Worm (Caenorhabditis elegans): Measurements from ENCODE around the gene vit-2.

The vit-2 gene

DNA sequence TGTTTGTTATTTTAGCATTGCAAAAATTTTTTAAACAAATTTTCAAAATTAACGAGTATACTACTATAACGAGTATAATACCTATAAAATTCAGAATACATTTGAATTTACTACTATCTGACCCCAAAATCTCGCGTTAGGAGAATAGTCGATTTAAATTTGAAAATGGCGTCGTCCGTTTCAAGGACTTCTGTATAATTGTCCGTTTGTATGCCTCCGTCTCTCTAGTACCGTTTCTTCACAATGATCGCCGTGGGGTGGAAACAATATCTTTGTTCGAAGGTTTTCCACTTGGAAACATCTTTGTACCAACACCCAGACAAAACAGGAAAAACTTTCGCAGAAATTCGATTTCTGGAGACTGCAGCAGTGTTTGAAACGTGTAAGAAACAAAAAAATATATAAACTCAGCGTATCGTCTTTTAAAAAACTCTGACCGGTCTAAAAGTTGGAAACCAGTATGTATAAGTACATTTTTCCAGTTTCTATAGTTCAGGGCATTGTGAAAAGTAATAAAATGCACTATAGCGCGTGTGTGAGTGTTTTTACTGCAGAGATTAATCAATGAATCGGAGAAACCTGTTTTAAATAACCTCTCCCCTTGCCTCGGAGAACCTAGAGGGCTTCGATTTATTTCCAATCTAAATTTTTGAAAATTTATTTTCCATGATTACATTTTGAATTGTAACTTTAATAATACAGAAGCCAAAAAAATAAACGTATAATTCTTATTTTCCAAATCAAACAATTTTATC lies 37.1 kb downstream of the vit-2 start:
- TF ChIP-seq W03F9.2 (tag; optimal IDR thresholded peaks at IDR 0.05) (no peak), him-1 (tag; optimal IDR thresholded peaks at IDR 0.05) (no peak), dao-5 (tag; optimal IDR thresholded peaks at IDR 0.05) (no peak)

DNA sequence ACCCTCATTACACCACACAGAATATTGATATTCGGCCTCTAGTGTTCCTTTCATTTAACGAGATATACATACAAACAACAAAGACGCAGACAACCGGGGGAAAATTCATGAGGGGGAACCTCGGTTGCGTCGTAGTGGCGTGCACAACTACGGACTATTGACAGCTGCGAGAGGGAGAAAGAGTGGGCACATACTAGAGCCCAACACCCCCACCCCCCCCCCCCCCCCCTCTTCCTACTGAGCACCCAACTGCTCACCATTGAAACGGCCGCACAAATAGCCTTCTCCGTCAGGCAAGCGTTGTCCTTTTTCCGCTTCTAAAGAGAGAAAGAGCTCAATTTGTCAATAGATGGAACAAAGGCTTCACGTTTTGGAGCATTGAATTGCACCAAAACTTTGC lies 39.3 kb downstream of the vit-2 start:
- TF ChIP-seq him-1 (tag; optimal IDR thresholded peaks at IDR 0.05), result peak; percentile 45
- TF ChIP-seq W03F9.2 (tag; optimal IDR thresholded peaks at IDR 0.05), result no peak

DNA sequence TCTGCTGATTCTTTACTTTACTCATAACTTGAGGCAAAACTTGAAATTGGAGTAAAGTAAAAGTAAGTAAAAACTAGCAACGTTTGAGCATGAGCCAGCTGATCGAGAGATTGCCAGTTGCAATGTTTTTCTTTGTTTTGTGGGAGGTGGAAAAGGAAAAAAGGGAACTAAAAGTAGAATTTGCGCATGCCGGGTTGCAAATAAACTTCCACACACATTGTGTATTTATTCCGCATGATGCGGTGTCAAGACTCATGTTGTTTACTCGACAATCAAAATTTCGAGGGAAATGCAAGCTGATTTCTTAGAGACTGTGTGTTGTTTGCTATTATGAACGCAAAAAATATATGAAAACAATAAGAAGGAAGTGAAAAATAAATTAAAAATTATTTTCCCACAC lies 41.6 kb downstream of the vit-2 start:
- no peak for TF ChIP-seq W03F9.2 (tag; optimal IDR thresholded peaks at IDR 0.05)
- no peak for TF ChIP-seq him-1 (tag; optimal IDR thresholded peaks at IDR 0.05)
- no peak for TF ChIP-seq dao-5 (tag; optimal IDR thresholded peaks at IDR 0.05)

DNA sequence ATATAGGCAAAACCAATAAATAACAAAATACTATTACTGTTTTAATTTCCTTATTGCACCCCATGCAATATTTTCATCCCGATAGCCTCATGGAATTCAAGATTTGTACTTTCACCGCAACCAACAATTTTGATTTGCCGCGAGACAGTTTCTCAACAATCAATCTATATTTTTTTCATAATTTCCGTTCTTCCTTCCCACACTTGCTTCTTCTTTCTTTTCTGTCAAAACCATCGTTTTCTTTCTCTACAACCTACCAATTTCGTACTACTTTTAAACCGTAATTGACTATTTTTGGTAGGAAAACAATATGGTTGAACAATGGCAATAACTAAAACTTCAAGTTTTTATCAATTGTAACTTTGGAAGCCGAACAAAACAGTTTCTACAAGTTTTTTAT lies 47.1 kb downstream of the vit-2 start, which contains the start of gene C31H2.14:
Gene C31H2.14 (plus strand): TSS at position 301 of the 400 bp plus-strand sequence.
- TF ChIP-seq W03F9.2 (tag; optimal IDR thresholded peaks at IDR 0.05), result no peak
- TF ChIP-seq dao-5 (tag; optimal IDR thresholded peaks at IDR 0.05), result no peak

DNA sequence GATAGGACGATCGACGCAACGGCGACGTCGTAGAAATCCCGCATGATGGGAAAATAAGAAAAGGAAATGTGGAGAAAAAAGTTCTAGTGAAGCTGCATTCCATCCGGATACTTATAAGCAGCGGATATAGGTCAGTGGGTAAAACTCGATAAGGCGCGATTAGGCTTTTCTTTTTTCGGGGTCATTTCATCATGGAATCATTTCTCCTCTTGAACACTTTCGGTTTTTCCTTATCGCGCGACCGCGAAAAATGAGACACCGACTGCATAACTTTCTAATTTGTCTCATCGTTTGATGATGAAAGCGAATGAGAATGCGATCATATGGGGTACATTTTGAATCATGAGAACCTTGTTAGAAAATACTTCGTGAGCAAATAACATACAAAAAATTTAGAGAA lies 49.5 kb downstream of the vit-2 start, which contains the start of gene dpy-8:
Gene dpy-8 (minus strand): TSS at position 88 of the 400 bp plus-strand sequence.
- TF ChIP-seq him-1 (tag; optimal IDR thresholded peaks at IDR 0.05) (no peak), dao-5 (tag; optimal IDR thresholded peaks at IDR 0.05) (no peak), W03F9.2 (tag; optimal IDR thresholded peaks at IDR 0.05) (no peak)

DNA sequence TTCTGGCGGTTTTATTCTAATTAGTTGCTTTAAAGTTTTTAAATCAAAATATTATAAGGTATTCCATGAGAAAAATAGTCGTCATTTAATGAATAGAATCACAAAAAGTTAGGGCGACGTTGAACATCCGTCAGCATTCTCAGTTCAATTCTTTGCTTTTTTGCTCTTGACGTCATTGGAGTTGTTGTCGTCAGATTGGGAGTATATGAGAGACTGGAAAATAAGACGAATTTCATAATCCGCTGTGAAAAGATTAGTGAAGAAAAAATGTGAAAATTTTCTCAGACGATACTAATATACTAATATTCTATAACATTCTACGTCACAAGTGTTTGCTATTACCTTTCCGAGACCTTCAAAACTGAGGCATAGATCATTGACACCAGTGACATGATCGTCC lies 50.6 kb downstream of the vit-2 start:
- TF ChIP-seq him-1 (tag; optimal IDR thresholded peaks at IDR 0.05) (no peak), W03F9.2 (tag; optimal IDR thresholded peaks at IDR 0.05) (no peak), dao-5 (tag; optimal IDR thresholded peaks at IDR 0.05) (no peak)

DNA sequence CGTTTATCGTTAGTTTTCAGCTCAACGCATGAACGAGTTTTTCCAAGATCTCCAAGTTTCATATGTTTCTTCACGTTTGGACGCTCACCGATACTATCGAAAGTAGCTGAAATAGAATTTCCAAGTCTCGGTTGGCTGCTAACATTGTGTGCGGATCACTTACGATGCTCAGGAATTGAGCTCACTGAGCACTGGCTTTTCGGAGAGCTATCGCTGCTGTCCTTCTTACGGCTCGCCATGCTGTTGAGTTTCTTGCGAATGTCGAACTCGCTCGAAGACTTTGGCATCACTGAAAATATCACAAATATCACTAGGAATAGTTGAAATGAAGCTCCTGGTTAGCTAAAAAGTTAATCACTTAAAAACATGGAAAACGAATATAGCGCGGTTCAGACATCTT lies 51.0 kb downstream of the vit-2 start:
- TF ChIP-seq dao-5 (tag; optimal IDR thresholded peaks at IDR 0.05) (no peak), him-1 (tag; optimal IDR thresholded peaks at IDR 0.05) (no peak), W03F9.2 (tag; optimal IDR thresholded peaks at IDR 0.05) (no peak)

DNA sequence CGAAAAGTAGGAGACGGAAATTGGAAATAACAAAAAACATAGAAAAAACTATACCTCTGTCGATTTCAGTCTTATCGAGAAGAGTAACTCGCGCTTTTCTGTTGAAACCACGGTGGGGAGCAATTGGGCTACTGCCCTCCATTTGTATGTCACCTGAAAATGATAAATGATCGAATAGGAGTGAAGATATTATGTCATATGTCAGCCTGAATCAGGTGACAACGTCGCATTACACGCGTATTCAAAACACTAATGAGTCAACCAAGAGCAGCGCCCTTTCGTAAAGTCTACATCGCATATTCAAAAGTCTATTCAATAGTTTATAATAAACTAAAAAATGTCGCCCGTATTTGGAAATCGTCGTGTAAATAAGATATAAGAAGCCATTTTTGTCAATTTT lies 52.1 kb downstream of the vit-2 start:
- no peak for TF ChIP-seq W03F9.2 (tag; optimal IDR thresholded peaks at IDR 0.05)
- no peak for TF ChIP-seq dao-5 (tag; optimal IDR thresholded peaks at IDR 0.05)
- no peak for TF ChIP-seq him-1 (tag; optimal IDR thresholded peaks at IDR 0.05)

DNA sequence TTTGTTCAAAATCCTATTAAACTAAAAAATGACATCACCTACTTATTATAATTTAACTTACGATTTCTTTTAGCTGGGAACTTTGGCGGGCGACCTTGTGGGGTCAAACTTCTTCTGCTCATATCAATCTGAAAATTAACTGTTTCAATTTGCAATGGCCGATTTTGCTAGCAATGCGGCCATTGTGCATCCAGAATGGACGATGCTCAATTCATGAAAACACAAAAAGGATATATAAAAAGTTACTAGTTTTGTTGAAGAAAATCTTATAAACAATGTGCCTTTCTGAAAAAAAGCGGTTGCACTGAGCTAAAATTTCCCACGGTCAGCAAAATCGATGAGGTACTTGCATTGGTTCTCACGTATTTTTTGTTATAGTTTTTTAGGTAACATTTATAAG lies 53.4 kb downstream of the vit-2 start, which contains the start of gene C31H2.3:
Gene C31H2.3 (minus strand): TSS at position 101 of the 400 bp plus-strand sequence.
- TF ChIP-seq dao-5 (tag; optimal IDR thresholded peaks at IDR 0.05), result no peak
- TF ChIP-seq him-1 (tag; optimal IDR thresholded peaks at IDR 0.05), result no peak
- no peak for TF ChIP-seq W03F9.2 (tag; optimal IDR thresholded peaks at IDR 0.05)
